Fruit fly (Drosophila melanogaster) whole organism, adult: Measurements from ENCODE around the gene wfs1.

Experiments
- CG1620 ChIP-seq: fragments of 200-800 bp; sonication (Bioruptor generic); optimal IDR thresholded peaks from 2 replicates; lab custom pipeline; 2016; ENCODE audit warnings: missing biosample characterization, missing genetic modification characterization
- CG7101 ChIP-seq: fragments of 200-800 bp; sonication (Bioruptor generic); optimal IDR thresholded peaks from 2 replicates; lab custom pipeline; 2018; ENCODE audit warnings: missing biosample characterization, mild to moderate bottlenecking, missing genetic modification characterization, moderate library complexity
- Hr96 ChIP-seq: fragments of 200-800 bp; sonication (Bioruptor generic); optimal IDR thresholded peaks from 2 replicates; lab custom pipeline; 2016; ENCODE audit warnings: missing biosample characterization, missing genetic modification characterization
- kay ChIP-seq: fragments of 200-800 bp; sonication (Bioruptor generic); peaks from one replicate; lab custom pipeline; 2016; ENCODE audit warnings: missing biosample characterization, missing genetic modification characterization, borderline replicate concordance
- ovo ChIP-seq: fragments of 200-800 bp; sonication (Bioruptor generic); optimal IDR thresholded peaks from 2 replicates; lab custom pipeline; 2016; ENCODE audit warnings: missing biosample characterization, missing genetic modification characterization

The wfs1 gene

DNA sequence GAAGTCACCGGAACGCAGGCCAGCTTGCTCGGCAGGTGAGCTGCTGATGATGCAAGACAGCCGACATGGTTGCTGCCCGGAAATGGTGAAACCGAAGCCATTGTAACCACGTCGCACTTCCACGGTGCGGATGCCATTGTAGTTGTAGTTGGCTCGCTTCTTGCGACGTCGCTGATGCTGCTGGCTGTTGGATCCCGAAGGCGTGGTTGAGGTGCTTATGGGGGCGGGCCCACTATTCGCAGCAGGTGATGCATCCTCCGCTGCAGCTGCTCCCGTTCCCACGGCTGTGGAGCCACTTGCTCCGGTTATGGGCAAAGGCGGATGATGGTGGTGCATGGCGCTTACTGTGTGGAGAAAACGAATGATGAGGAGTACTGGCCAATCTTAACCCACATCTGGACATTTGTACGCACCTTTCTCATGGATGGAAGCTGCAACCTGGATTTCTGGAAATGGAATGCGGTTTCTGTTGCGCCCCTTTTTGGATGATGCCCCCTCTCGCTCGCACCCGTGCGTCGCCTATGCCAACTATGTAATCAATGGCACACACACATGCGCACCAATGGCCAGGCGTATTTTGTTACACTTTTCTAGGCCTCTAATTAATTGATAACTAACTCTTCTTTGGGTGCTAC lies 51.5 kb downstream of the wfs1 start:
- TF ChIP-seq Hr96 (no peak), ovo (GFP tag; lab: Kevin White, UChicago) (no peak), CG1620 (GFP tag; lab: Kevin White, UChicago) (no peak), kay (GFP tag; lab: Kevin White, UChicago) (no peak), CG7101 (tag; lab: Kevin White, UChicago) (no peak)
